Fruit fly (Drosophila melanogaster) whole organism, prepupa: Measurements from ENCODE around the gene Mms19.

Experiments
- Blimp-1 ChIP-seq: fragments of 200-800 bp; sonication (Bioruptor generic); optimal IDR thresholded peaks from 3 replicates; lab custom pipeline; 2017; ENCODE audit warnings: missing biosample characterization, missing genetic modification characterization, mild to moderate bottlenecking, moderate library complexity, missing genetic modification reagents
- CG10631 ChIP-seq: fragments of 200-800 bp; sonication (Bioruptor generic); optimal IDR thresholded peaks from 2 replicates; lab custom pipeline; 2016; ENCODE audit warnings: missing biosample characterization, missing genetic modification characterization
- CG10669 ChIP-seq: fragments of 200-800 bp; sonication (Bioruptor generic); optimal IDR thresholded peaks from 3 replicates; lab custom pipeline; 2018; ENCODE audit warnings: missing biosample characterization, mild to moderate bottlenecking, missing genetic modification characterization, moderate library complexity
- CG11294 ChIP-seq: fragments of 200-800 bp; sonication (Bioruptor generic); IDR thresholded peaks from 2 replicates; pipeline ENCODE4 v1.3.6; 2022; ENCODE audit warnings: missing biosample characterization, missing genetic modification characterization
- CG11762 ChIP-seq: fragments of 200-800 bp; sonication (Bioruptor generic); optimal IDR thresholded peaks from 3 replicates; lab custom pipeline; 2016; ENCODE audit warnings: missing biosample characterization, missing genetic modification characterization; ENCODE audit not compliant: insufficient read depth
- CG11902 ChIP-seq: fragments of 200-800 bp; sonication (Bioruptor generic); optimal IDR thresholded peaks from 3 replicates; lab custom pipeline; 2016; ENCODE audit warnings: missing biosample characterization, missing genetic modification characterization
- CG1621 ChIP-seq: fragments of 200-800 bp; sonication (Bioruptor generic); optimal IDR thresholded peaks from 3 replicates; lab custom pipeline; 2018; ENCODE audit warnings: missing biosample characterization, mild to moderate bottlenecking, missing genetic modification characterization
- CG16779 ChIP-seq: fragments of 200-800 bp; sonication (Bioruptor generic); optimal IDR thresholded peaks from 3 replicates; lab custom pipeline; 2017; ENCODE audit warnings: missing biosample characterization, mild to moderate bottlenecking, missing genetic modification characterization
- CG31627 ChIP-seq: fragments of 200-800 bp; sonication (Bioruptor generic); optimal IDR thresholded peaks from 3 replicates; lab custom pipeline; 2016; ENCODE audit warnings: missing biosample characterization, missing genetic modification characterization
- CG32006 ChIP-seq: fragments of 200-800 bp; sonication (Bioruptor generic); optimal IDR thresholded peaks from 3 replicates; lab custom pipeline; 2017; ENCODE audit warnings: missing biosample characterization, mild to moderate bottlenecking, missing genetic modification characterization
- CG34406 ChIP-seq: fragments of 200-800 bp; sonication (Bioruptor generic); optimal IDR thresholded peaks from 3 replicates; lab custom pipeline; 2016; ENCODE audit warnings: missing biosample characterization, missing genetic modification characterization
- CG3919 ChIP-seq: fragments of 200-800 bp; sonication (Bioruptor generic); optimal IDR thresholded peaks from 3 replicates; lab custom pipeline; 2016; ENCODE audit warnings: missing biosample characterization, missing genetic modification characterization
- CG4318 ChIP-seq: fragments of 200-800 bp; sonication (Bioruptor generic); optimal IDR thresholded peaks from 3 replicates; lab custom pipeline; 2017; ENCODE audit warnings: missing biosample characterization, mild to moderate bottlenecking, missing genetic modification characterization
- CG6808 ChIP-seq: fragments of 200-800 bp; sonication (Bioruptor generic); optimal IDR thresholded peaks from 3 replicates; lab custom pipeline; 2017; ENCODE audit warnings: missing biosample characterization, missing genetic modification characterization, mild to moderate bottlenecking, moderate library complexity, missing genetic modification reagents
- CG6854 ChIP-seq: fragments of 200-800 bp; sonication (Bioruptor generic); optimal IDR thresholded peaks from 2 replicates; lab custom pipeline; 2017; ENCODE audit warnings: missing biosample characterization, mild to moderate bottlenecking, missing genetic modification characterization
- CG7368 ChIP-seq: fragments of 200-800 bp; sonication (Bioruptor generic); optimal IDR thresholded peaks from 3 replicates; lab custom pipeline; 2016; ENCODE audit warnings: missing biosample characterization, missing genetic modification characterization
- CG8119 ChIP-seq: fragments of 200-800 bp; sonication (Bioruptor generic); IDR thresholded peaks from 3 replicates; pipeline ENCODE4 v1.3.6; 2022; ENCODE audit warnings: missing biosample characterization, missing genetic modification characterization
- CG8319 ChIP-seq: fragments of 200-800 bp; sonication (Bioruptor generic); optimal IDR thresholded peaks from 3 replicates; lab custom pipeline; 2016; ENCODE audit warnings: missing biosample characterization, missing genetic modification characterization
- CG9139 ChIP-seq: fragments of 200-800 bp; sonication (Bioruptor generic); optimal IDR thresholded peaks from 3 replicates; lab custom pipeline; 2017; ENCODE audit warnings: missing biosample characterization, mild to moderate bottlenecking, missing genetic modification characterization
- Eip78C ChIP-seq: fragments of 200-800 bp; sonication (Bioruptor generic); peaks from one replicate; lab custom pipeline; 2016; ENCODE audit warnings: missing biosample characterization, missing genetic modification characterization
- Ets96B ChIP-seq: fragments of 200-800 bp; optimal IDR thresholded peaks from 2 replicates; lab custom pipeline; 2019; ENCODE audit warnings: missing biosample characterization, mild to moderate bottlenecking, missing genetic modification characterization, moderate library complexity
- Gug ChIP-seq: fragments of 200-800 bp; sonication (Bioruptor generic); IDR thresholded peaks from 2 replicates; pipeline ENCODE4 v1.3.6; 2022; ENCODE audit warnings: missing biosample characterization, missing genetic modification characterization
- Hr38 ChIP-seq: sonication (Bioruptor generic); optimal IDR thresholded peaks from 2 replicates; lab custom pipeline; 2016; ENCODE audit warnings: missing biosample characterization, missing genetic modification characterization
- Hr39 ChIP-seq: fragments of 200-800 bp; sonication (Bioruptor generic); optimal IDR thresholded peaks from 2 replicates; lab custom pipeline; 2016; ENCODE audit warnings: missing biosample characterization, missing genetic modification characterization
- Hr4 ChIP-seq: fragments of 200-800 bp; sonication (Bioruptor generic); optimal IDR thresholded peaks from 3 replicates; lab custom pipeline; 2016; ENCODE audit warnings: missing biosample characterization, missing genetic modification characterization
- OdsH ChIP-seq: fragments of 200-800 bp; sonication (Bioruptor generic); optimal IDR thresholded peaks from 3 replicates; lab custom pipeline; 2016; ENCODE audit warnings: missing biosample characterization, missing genetic modification characterization
- Smox ChIP-seq: fragments of 200-800 bp; sonication (Bioruptor generic); optimal IDR thresholded peaks from 3 replicates; lab custom pipeline; 2016; ENCODE audit warnings: missing biosample characterization, missing genetic modification characterization
- Sox102F ChIP-seq: fragments of 200-800 bp; sonication (Bioruptor generic); optimal IDR thresholded peaks from 2 replicates; lab custom pipeline; 2016; ENCODE audit warnings: missing biosample characterization, mild to moderate bottlenecking, missing genetic modification characterization
- Sox14 ChIP-seq: fragments of 200-800 bp; sonication (Bioruptor generic); optimal IDR thresholded peaks from 3 replicates; lab custom pipeline; 2016; ENCODE audit warnings: missing biosample characterization, missing genetic modification characterization
- achi ChIP-seq: fragments of 200-800 bp; sonication (Bioruptor generic); optimal IDR thresholded peaks from 3 replicates; lab custom pipeline; 2016; ENCODE audit warnings: missing biosample characterization, missing genetic modification characterization
- acj6 ChIP-seq: fragments of 200-800 bp; sonication (Bioruptor generic); optimal IDR thresholded peaks from 3 replicates; lab custom pipeline; 2016; ENCODE audit warnings: missing biosample characterization, missing genetic modification characterization
- cyc ChIP-seq: fragments of 200-800 bp; sonication (Bioruptor generic); optimal IDR thresholded peaks from 3 replicates; lab custom pipeline; 2016; ENCODE audit warnings: missing biosample characterization, missing genetic modification characterization
- eg ChIP-seq: fragments of 200-800 bp; sonication (Bioruptor generic); IDR thresholded peaks from 3 replicates; pipeline ENCODE4 v1.3.6; 2022; ENCODE audit warnings: missing biosample characterization, missing genetic modification characterization
- esn ChIP-seq: fragments of 200-800 bp; sonication (Bioruptor generic); optimal IDR thresholded peaks from 2 replicates; lab custom pipeline; 2016; ENCODE audit warnings: missing biosample characterization, mild to moderate bottlenecking, missing genetic modification characterization, moderate library complexity
- fd59A ChIP-seq: fragments of 200-800 bp; sonication (Bioruptor generic); optimal IDR thresholded peaks from 2 replicates; lab custom pipeline; 2017; ENCODE audit warnings: missing biosample characterization, mild to moderate bottlenecking, missing genetic modification characterization, missing genetic modification reagents
- fkh ChIP-seq: fragments of 200-800 bp; sonication (Bioruptor generic); optimal IDR thresholded peaks from 3 replicates; lab custom pipeline; 2017; ENCODE audit warnings: missing biosample characterization, mild to moderate bottlenecking, missing genetic modification characterization, moderate library complexity
- net ChIP-seq: fragments of 200-800 bp; sonication (Bioruptor generic); optimal IDR thresholded peaks from 3 replicates; lab custom pipeline; 2016; ENCODE audit warnings: missing biosample characterization, missing genetic modification characterization
- pdm3 ChIP-seq: fragments of 200-800 bp; sonication (Bioruptor generic); optimal IDR thresholded peaks from 3 replicates; lab custom pipeline; 2016; ENCODE audit warnings: missing biosample characterization, missing genetic modification characterization
- salr ChIP-seq, 2 experiments: fragments of 200-800 bp; sonication (Bioruptor generic); optimal IDR thresholded peaks; 3 replicates each; lab custom pipeline; 2016 to 2018; ENCODE audit warnings: missing biosample characterization in 2 of 2, missing genetic modification characterization in 2 of 2, mild to moderate bottlenecking in 1 of 2
- ss ChIP-seq, 2 experiments: fragments of 200-800 bp; sonication (Bioruptor generic); optimal IDR thresholded peaks; 2 replicates in 1 of 2; 3 replicates in 1 of 2; lab custom pipeline; 2017 to 2018; ENCODE audit warnings: mild to moderate bottlenecking in 2 of 2, missing biosample characterization in 2 of 2, missing genetic modification characterization in 2 of 2, moderate library complexity in 1 of 2
- svp ChIP-seq: fragments of 200-800 bp; sonication (Bioruptor generic); peaks from one replicate; lab custom pipeline; 2016; ENCODE audit warnings: missing biosample characterization, missing genetic modification characterization
- topi ChIP-seq: fragments of 200-800 bp; sonication (Bioruptor generic); optimal IDR thresholded peaks from 3 replicates; lab custom pipeline; 2016; ENCODE audit warnings: missing biosample characterization, missing genetic modification characterization
- vri ChIP-seq: fragments of 200-800 bp; sonication (Bioruptor generic); optimal IDR thresholded peaks from 3 replicates; lab custom pipeline; 2016; ENCODE audit warnings: missing biosample characterization, mild to moderate bottlenecking, missing genetic modification characterization

Gene Mms19

DNA sequence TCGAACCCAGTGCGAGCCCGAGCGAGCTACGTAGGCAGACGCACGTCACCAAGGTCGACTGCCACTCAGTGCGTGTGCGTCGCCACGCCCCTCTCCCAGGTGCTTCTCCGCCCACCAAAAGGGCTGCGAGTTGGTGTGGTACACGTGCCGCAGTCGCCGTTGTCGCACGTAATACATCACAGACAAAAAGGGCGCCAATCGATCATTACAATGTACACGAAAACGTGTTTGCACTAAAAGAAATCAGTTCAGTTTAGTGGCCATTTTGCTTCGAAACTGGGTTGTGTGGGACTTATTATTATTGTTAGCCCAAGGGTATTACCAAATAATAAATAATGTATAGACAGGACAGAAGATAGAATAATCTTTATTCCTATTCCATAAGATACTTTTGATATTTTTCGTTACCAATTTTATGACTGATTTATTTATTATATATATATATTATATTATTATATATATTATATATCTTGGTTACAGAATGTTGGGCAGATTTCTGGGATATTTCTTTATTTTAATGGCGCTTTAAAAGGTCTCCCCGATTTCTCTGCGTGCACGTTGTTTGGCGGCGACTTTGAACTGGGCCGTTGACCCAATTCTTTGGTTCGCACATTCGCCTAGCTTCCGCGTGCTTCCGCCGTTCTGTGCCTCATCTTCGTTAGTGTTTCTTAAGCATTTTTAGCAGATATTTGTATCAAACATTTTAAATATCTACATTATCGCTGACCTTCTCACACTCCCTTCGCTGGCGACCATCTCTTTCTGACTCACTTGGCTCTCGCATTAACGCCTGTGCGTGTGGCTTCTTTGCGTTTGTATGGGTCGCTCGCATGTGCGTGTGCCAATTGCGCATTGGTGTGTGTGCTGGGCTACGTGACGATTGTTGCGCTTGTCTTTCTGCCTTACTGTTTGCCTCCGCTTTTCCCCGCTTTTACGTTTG lies 31.2 kb downstream of the Mms19 start (continued):
- peak; percentile 15 for TF ChIP-seq Sox102F (GFP tag; lab: Kevin White, UChicago)
- no peak for TF ChIP-seq Hr38 (GFP tag; lab: Kevin White, UChicago)
- no peak for TF ChIP-seq CG1621
- TF ChIP-seq vri (GFP tag; lab: Kevin White, UChicago), result peak; percentile 49
- TF ChIP-seq cyc (GFP tag; lab: Kevin White, UChicago), result no peak
- TF ChIP-seq OdsH (GFP tag; lab: Kevin White, UChicago), result peak; percentile 49
- no peak; the same call in 2 of the 3 replicates for TF ChIP-seq eg (GFP tag; lab: Robert Waterston, UW)
- TF ChIP-seq svp (GFP tag; lab: Kevin White, UChicago), result peak; percentile 76
- peak; percentile 83 for TF ChIP-seq CG32006
- TF ChIP-seq Blimp-1 (GFP tag; lab: Kevin White, UChicago), result peak; percentile 25
- no peak for TF ChIP-seq CG6854 (GFP tag; lab: Kevin White, UChicago)
- peak; percentile 11 for TF ChIP-seq CG11902 (GFP tag; lab: Kevin White, UChicago)
- peak; percentile 82 for TF ChIP-seq CG6808 (GFP tag; lab: Kevin White, UChicago)
- TF ChIP-seq net (GFP tag; lab: Kevin White, UChicago), result peak; percentile 45
- peak; percentile 46 for TF ChIP-seq CG9139 (GFP tag; lab: Kevin White, UChicago)
- peak; percentile 69 for TF ChIP-seq Ets96B (tag; lab: Kevin White, UChicago)
- TF ChIP-seq CG34406 (GFP tag; lab: Kevin White, UChicago), result peak; percentile 79
- TF ChIP-seq fd59A (GFP tag; lab: Kevin White, UChicago), result peak; percentile 43
- TF ChIP-seq Hr39 (GFP tag; lab: Kevin White, UChicago), result peak; percentile 4
- peak; percentile 46 for TF ChIP-seq esn (GFP tag; lab: Kevin White, UChicago)

DNA sequence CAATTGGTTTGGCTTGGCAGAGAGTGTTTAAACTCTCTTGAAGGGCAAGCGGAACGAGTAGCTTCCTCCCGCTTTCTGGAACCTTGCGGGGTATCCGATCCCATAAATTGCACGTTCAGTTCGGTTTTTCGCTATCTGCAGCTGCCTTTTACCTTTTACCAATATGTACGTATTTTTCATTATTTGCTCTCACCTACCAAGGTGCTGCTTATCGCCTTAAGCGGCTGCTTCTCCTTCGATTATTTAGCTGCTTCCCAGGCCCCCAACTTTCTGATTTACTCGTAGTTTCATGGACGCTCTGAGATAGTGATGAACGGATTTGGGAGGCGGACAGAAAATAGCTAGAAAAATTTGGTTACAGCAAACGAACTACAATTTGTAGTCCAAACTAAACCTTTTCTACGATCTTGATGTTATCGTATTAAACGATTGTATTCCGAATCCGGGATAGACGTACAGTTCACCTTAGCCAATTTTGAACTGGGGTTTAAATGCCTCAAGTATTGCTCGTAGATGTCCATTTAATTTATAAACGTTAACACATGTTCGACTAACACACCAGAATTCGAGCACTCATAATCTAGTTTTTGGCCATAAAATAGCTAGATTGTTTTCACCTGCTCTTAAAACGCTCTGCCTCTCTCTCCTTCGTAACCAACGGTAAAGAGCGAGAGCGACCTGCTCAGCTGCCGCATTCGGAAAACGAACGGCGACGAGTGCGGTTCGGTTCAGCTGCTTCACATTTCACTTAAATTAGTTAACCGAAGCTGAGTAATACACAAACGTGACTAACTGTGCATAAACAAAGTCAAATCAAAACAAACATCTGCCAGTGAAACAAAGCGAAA lies 32.1 kb downstream of the Mms19 start:
- TF ChIP-seq CG6808 (GFP tag; lab: Kevin White, UChicago) (peak; percentile 60), fd59A (GFP tag; lab: Kevin White, UChicago) (peak; percentile 49), CG4318 (GFP tag; lab: Kevin White, UChicago) (peak; percentile 12), fkh (GFP tag; lab: Kevin White, UChicago) (peak; percentile 56), CG6854 (GFP tag; lab: Kevin White, UChicago) (peak; percentile 3), CG11902 (GFP tag; lab: Kevin White, UChicago) (peak; percentile 7), CG10669 (GFP tag; lab: Kevin White, UChicago) (peak; percentile 52), CG11294 (GFP tag; lab: Robert Waterston, UW) (no peak), Smox (GFP tag; lab: Kevin White, UChicago) (peak; percentile 44), CG34406 (GFP tag; lab: Kevin White, UChicago) (peak; percentile 55), CG16779 (tag; lab: Kevin White, UChicago) (peak; percentile 6), net (GFP tag; lab: Kevin White, UChicago) (no peak), topi (GFP tag; lab: Kevin White, UChicago) (peak; percentile 58), Gug (GFP tag; lab: Robert Waterston, UW) (no peak), acj6 (peak; percentile 43), CG8319 (GFP tag; lab: Kevin White, UChicago) (peak; percentile 35), eg (GFP tag; lab: Robert Waterston, UW) (no peak), Hr39 (GFP tag; lab: Kevin White, UChicago) (peak; percentile 49), CG31627 (GFP tag; lab: Kevin White, UChicago) (peak; percentile 49), pdm3 (peak; percentile 50), Blimp-1 (GFP tag; lab: Kevin White, UChicago) (peak; percentile 10), CG8119 (GFP tag; lab: Robert Waterston, UW) (no peak), CG3919 (no peak), CG11762 (GFP tag; lab: Kevin White, UChicago) (peak; percentile 25), Eip78C (peak; percentile 92), CG1621 (peak; percentile 33), salr (GFP tag; optimal IDR thresholded peaks at IDR 0.05; lab: Kevin White, UChicago) (peak in 1 of 2 experiments; percentile 57), ss (GFP tag; optimal IDR thresholded peaks at IDR 0.05; lab: Kevin White, UChicago) (peak; percentile 13 to 31), CG32006 (peak; percentile 67), Hr4 (peak; percentile 50), CG10631 (GFP tag; lab: Kevin White, UChicago) (peak; percentile 36), Sox14 (peak; percentile 37), CG7368 (GFP tag; lab: Kevin White, UChicago) (peak; percentile 11), vri (GFP tag; lab: Kevin White, UChicago) (peak; percentile 72), achi (GFP tag; lab: Kevin White, UChicago) (peak; percentile 44)
